Worm (Caenorhabditis elegans): ENCODE results near the gene dgat-2.

DNA sequence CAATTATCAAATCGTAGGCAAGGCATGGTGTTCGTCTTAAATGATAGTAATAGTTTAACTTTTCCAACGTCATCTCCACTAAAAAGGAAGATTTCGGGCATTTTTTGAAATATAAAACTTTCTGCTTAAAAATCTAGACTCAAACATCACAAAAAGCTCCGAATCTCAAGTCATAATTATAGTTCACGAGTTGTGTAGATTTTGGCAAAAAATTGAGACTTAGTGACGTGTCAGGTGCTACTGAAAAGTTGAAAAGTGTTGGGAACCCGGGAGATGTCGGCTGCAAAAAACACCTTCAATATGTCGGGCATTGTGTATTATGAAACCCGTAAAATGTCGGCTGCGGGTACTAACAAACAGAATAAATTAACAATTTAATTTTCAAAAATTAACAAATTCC, 35.7 kb downstream of the dgat-2 start, which contains the start of gene Y26G10.1:
- TF ChIP-seq pha-4 (tag; optimal IDR thresholded peaks at IDR 0.05) (no peak), F10E7.11 (tag; optimal IDR thresholded peaks at IDR 0.05) (no peak), ets-4 (GFP tag; optimal IDR thresholded peaks at IDR 0.05) (no peak), unc-62 (GFP tag; optimal IDR thresholded peaks at IDR 0.05) (no peak), lin-35 (GFP tag; optimal IDR thresholded peaks at IDR 0.05) (no peak), ama-1 (optimal IDR thresholded peaks at IDR 0.05) (no peak), ama-1 (GFP tag; optimal IDR thresholded peaks at IDR 0.05) (no peak), zfh-2 (GFP tag; conservative IDR thresholded peaks at IDR 0.05) (no peak), sptf-2 (GFP tag; optimal IDR thresholded peaks at IDR 0.05) (no peak), dpl-1 (GFP tag; optimal IDR thresholded peaks at IDR 0.05) (no peak), mxl-1 (tag; optimal IDR thresholded peaks at IDR 0.05) (no peak)
